Worm (Caenorhabditis elegans) whole organism, L4 larva: ENCODE data around the gene mog-5.

ENCODE experiments used
- D1046.2 ChIP-seq: fragments of 200-800 bp; sonication (Bioruptor generic); IDR thresholded peaks from 2 replicates; pipeline ENCODE4 v1.3.6; 2022; ENCODE audit warnings: missing genetic modification characterization, missing compliant biosample characterization
- F49E8.2 ChIP-seq: sonication (generic microtip); optimal IDR thresholded peaks from 2 replicates; lab custom pipeline; 2016; ENCODE audit warnings: missing compliant biosample characterization, mild to moderate bottlenecking, missing genetic modification characterization, borderline replicate concordance
- T26A8.4 ChIP-seq: fragments of 200-800 bp; sonication (Bioruptor generic); IDR thresholded peaks from 2 replicates; pipeline ENCODE4 v1.3.6; 2022; ENCODE audit warnings: missing genetic modification characterization, missing compliant biosample characterization
- ZK337.2 ChIP-seq: fragments of 200-800 bp; sonication (Bioruptor generic); IDR thresholded peaks from 2 replicates; pipeline ENCODE4 v1.3.6; 2022; ENCODE audit warnings: missing genetic modification reagents, missing genetic modification characterization, missing compliant biosample characterization
- ZK546.5 ChIP-seq, 2 experiments: sonication (generic microtip); optimal IDR thresholded peaks; 2 replicates each; lab custom pipeline; 2017; ENCODE audit warnings: missing biosample characterization in 2 of 2, missing genetic modification characterization in 2 of 2
- aha-1 ChIP-seq: fragments of 150-350 bp; peaks from one replicate; lab custom pipeline; 2014; ENCODE audit warnings: missing biosample characterization, missing genetic modification characterization
- aly-2 ChIP-seq: sonication (generic microtip); optimal IDR thresholded peaks from 2 replicates; lab custom pipeline; 2018; ENCODE audit warnings: missing biosample characterization, missing genetic modification characterization
- ceh-32 ChIP-seq: sonication (generic microtip); optimal IDR thresholded peaks from 2 replicates; lab custom pipeline; 2016; ENCODE audit warnings: mild to moderate bottlenecking, missing genetic modification characterization, missing compliant biosample characterization; ENCODE audit not compliant: poor library complexity
- cey-2 ChIP-seq: sonication (generic microtip); optimal IDR thresholded peaks from 3 replicates; lab custom pipeline; 2017; ENCODE audit warnings: missing genetic modification characterization, mild to moderate bottlenecking, missing compliant biosample characterization, antibody characterized with exemption, borderline replicate concordance; ENCODE audit not compliant: insufficient read depth
- daf-19 ChIP-seq: fragments of 200-800 bp; sonication (Bioruptor generic); conservative IDR thresholded peaks from 2 replicates; pipeline ENCODE4 v1.3.6; 2022; ENCODE audit warnings: missing genetic modification characterization, missing compliant biosample characterization
- daf-8 ChIP-seq: fragments of 200-800 bp; sonication (Bioruptor generic); IDR thresholded peaks from 2 replicates; pipeline ENCODE4 v1.3.6; 2022; ENCODE audit warnings: missing genetic modification characterization, missing compliant biosample characterization
- dpl-1 ChIP-seq: fragments of 150-350 bp; optimal IDR thresholded peaks from 2 replicates; lab custom pipeline; 2014; ENCODE audit warnings: missing biosample characterization, missing genetic modification reagents, missing genetic modification characterization
- dve-1 ChIP-seq: sonication (generic microtip); optimal IDR thresholded peaks from 2 replicates; lab custom pipeline; 2017; ENCODE audit warnings: antibody characterized with exemption, mild to moderate bottlenecking, missing genetic modification characterization, missing compliant biosample characterization; ENCODE audit not compliant: insufficient read depth
- egl-43 ChIP-seq: fragments of 200-800 bp; sonication (Bioruptor generic); IDR thresholded peaks from 2 replicates; pipeline ENCODE4 v1.3.6; 2022; ENCODE audit warnings: missing genetic modification reagents, missing genetic modification characterization, missing compliant biosample characterization
- gei-8 ChIP-seq: fragments of 200-800 bp; sonication (Bioruptor generic); optimal IDR thresholded peaks from 2 replicates; lab custom pipeline; 2018; ENCODE audit warnings: mild to moderate bottlenecking, missing genetic modification characterization, missing compliant biosample characterization
- hif-1 ChIP-seq, 2 experiments: sonication (generic microtip); optimal IDR thresholded peaks; 2 replicates each; lab custom pipeline; 2016 to 2017; ENCODE audit warnings: missing compliant biosample characterization in 2 of 2, missing genetic modification characterization in 2 of 2, missing genetic modification reagents in 2 of 2, missing genotype in 2 of 2, mild to moderate bottlenecking in 1 of 2
- hlh-30 ChIP-seq: sonication (generic microtip); optimal IDR thresholded peaks from 2 replicates; lab custom pipeline; 2017; ENCODE audit warnings: antibody characterized with exemption, mild to moderate bottlenecking, missing genetic modification characterization, missing compliant biosample characterization; ENCODE audit not compliant: insufficient read depth
- lin-15B ChIP-seq: fragments of 150-350 bp; sonication (generic microtip); optimal IDR thresholded peaks from 3 replicates; lab custom pipeline; 2014; ENCODE audit warnings: missing biosample characterization, missing genetic modification characterization
- lin-38 ChIP-seq: fragments of 200-800 bp; sonication (Bioruptor generic); IDR thresholded peaks from 2 replicates; pipeline ENCODE4 v1.3.6; 2022; ENCODE audit warnings: missing genetic modification reagents, missing genetic modification characterization, missing compliant biosample characterization
- lsy-2 ChIP-seq, 2 experiments: fragments of 150-350 bp in 1 of 2; sonication (generic microtip) in 1 of 2; optimal IDR thresholded peaks; 2 replicates each; lab custom pipeline; 2014 to 2017; ENCODE audit warnings: missing biosample characterization in 2 of 2, missing genetic modification characterization in 2 of 2
- mep-1 ChIP-seq: fragments of 150-350 bp; sonication (generic microtip); optimal IDR thresholded peaks from 3 replicates; lab custom pipeline; 2014; ENCODE audit warnings: missing biosample characterization, missing genetic modification characterization
- mes-2 ChIP-seq: sonication (generic microtip); optimal IDR thresholded peaks from 2 replicates; lab custom pipeline; 2016; ENCODE audit warnings: missing genotype, mild to moderate bottlenecking, missing genetic modification characterization, missing compliant biosample characterization; ENCODE audit not compliant: poor library complexity, severe bottlenecking
- mxl-3 ChIP-seq: fragments of 200-800 bp; sonication (Bioruptor generic); optimal IDR thresholded peaks from 2 replicates; lab custom pipeline; 2018; ENCODE audit warnings: mild to moderate bottlenecking, missing genetic modification characterization, missing compliant biosample characterization
- nhr-28 ChIP-seq: fragments of 150-350 bp; optimal IDR thresholded peaks from 2 replicates; lab custom pipeline; 2014; ENCODE audit warnings: missing biosample characterization, missing genetic modification characterization
- nhr-41 ChIP-seq: fragments of 200-800 bp; sonication (Bioruptor generic); IDR thresholded peaks from 2 replicates; pipeline ENCODE4 v1.3.6; 2022; ENCODE audit warnings: missing genetic modification reagents, missing genetic modification characterization, missing compliant biosample characterization
- nhr-6 ChIP-seq: fragments of 150-350 bp; optimal IDR thresholded peaks from 2 replicates; lab custom pipeline; 2014; ENCODE audit warnings: missing biosample characterization, missing genetic modification characterization
- pqm-1 ChIP-seq: sonication (generic microtip); optimal IDR thresholded peaks from 2 replicates; lab custom pipeline; 2017; ENCODE audit warnings: missing biosample characterization, missing genetic modification characterization
- snpc-4 ChIP-seq: fragments of 150-350 bp; optimal IDR thresholded peaks from 2 replicates; lab custom pipeline; 2014; ENCODE audit warnings: missing biosample characterization, missing genetic modification characterization
- unc-39 ChIP-seq: sonication (generic microtip); optimal IDR thresholded peaks from 2 replicates; lab custom pipeline; 2017; ENCODE audit warnings: missing biosample characterization, missing genetic modification characterization
- unc-62 ChIP-seq, 3 experiments: fragments of 150-350 bp in 1 of 3; sonication (generic microtip); optimal IDR thresholded peaks in 2 of 3; peaks in 1 of 3; 1 replicate in 1 of 3; 2 replicates in 2 of 3; lab custom pipeline; 2014 to 2017; ENCODE audit warnings: missing biosample characterization in 3 of 3, missing genetic modification characterization in 3 of 3, missing genetic modification reagents in 3 of 3, missing genotype in 1 of 3
- zag-1 ChIP-seq: fragments of 150-350 bp; optimal IDR thresholded peaks from 2 replicates; lab custom pipeline; 2014; ENCODE audit warnings: missing biosample characterization, missing genetic modification characterization
- zip-2 ChIP-seq: fragments of 150-350 bp; optimal IDR thresholded peaks from 2 replicates; lab custom pipeline; 2014; ENCODE audit warnings: missing biosample characterization, missing genetic modification characterization

The mog-5 gene

ce11 chrII:5426470-5426869 is 27.1 kb downstream of the mog-5 start:
- TF ChIP-seq nhr-28 (tag; lab: Kevin White, UChicago) (peak; percentile 19), D1046.2 (GFP tag; lab: Robert Waterston, UW) (no peak)
- TF ChIP-seq, all 104 proteins: peak for 1

ce11 chrII:5429522-5430257 is 30.4 kb downstream of the mog-5 start, which contains the start of the genes F07F6.4 and F07F6.2:
F07F6.4 (minus strand) TSS chrII:5429572.
F07F6.2 (plus strand) TSS chrII:5430207.
- TF ChIP-seq nhr-6 (tag; lab: Kevin White, UChicago), result peak; percentile 15
- peak; percentile 59 for TF ChIP-seq dpl-1 (GFP tag; lab: Kevin White, UChicago)
- peak; percentile 7 for TF ChIP-seq mxl-3
- peak; percentile 27 for TF ChIP-seq mep-1
- TF ChIP-seq nhr-28 (tag; lab: Kevin White, UChicago), result no peak
- peak; percentile 90 for TF ChIP-seq aha-1 (tag; lab: Kevin White, UChicago)
- peak in 1 of 2 experiments; percentile 64 for TF ChIP-seq lsy-2 (tag; optimal IDR thresholded peaks at IDR 0.05; lab: Kevin White, UChicago)
- peak; percentile 39 for TF ChIP-seq dve-1 (tag; lab: Kevin White, UChicago)
- TF ChIP-seq pqm-1 (tag; lab: Kevin White, UChicago), result peak; percentile 27
- no peak for TF ChIP-seq nhr-41
- TF ChIP-seq unc-62 (GFP tag; optimal IDR thresholded peaks at IDR 0.05 in 1 of 2; lab: Kevin White, UChicago), result no peak
- TF ChIP-seq unc-62 (tag; optimal IDR thresholded peaks at IDR 0.05; lab: Kevin White, UChicago), result no peak
- TF ChIP-seq mes-2, result peak; percentile 68
- peak; percentile 46; the same call in 1 of the 2 replicates for TF ChIP-seq lin-38
- TF ChIP-seq, all 104 proteins: peak for 10

ce11 chrII:5433069-5433468 is 33.7 kb downstream of the mog-5 start, which contains the start of gene srx-114:
srx-114 (minus strand) TSS chrII:5433169.
- no peak for TF ChIP-seq cey-2
- no peak for TF ChIP-seq ZK337.2 (GFP tag; lab: Robert Waterston, UW)

ce11 chrII:5436833-5437232 is 37.5 kb downstream of the mog-5 start, which contains the start of gene dct-5:
dct-5 (minus strand) TSS chrII:5436933.
- no peak for TF ChIP-seq hif-1 (tag; optimal IDR thresholded peaks at IDR 0.05; lab: Kevin White, UChicago)
- no peak for TF ChIP-seq aly-2 (tag; lab: Kevin White, UChicago)
- no peak for TF ChIP-seq T26A8.4
- TF ChIP-seq ceh-32 (tag; lab: Kevin White, UChicago), result no peak
- no peak for TF ChIP-seq D1046.2 (GFP tag; lab: Robert Waterston, UW)
- no peak for TF ChIP-seq F49E8.2 (tag; lab: Kevin White, UChicago)
- TF ChIP-seq egl-43 (GFP tag; lab: Robert Waterston, UW), result no peak
- no peak for TF ChIP-seq gei-8
- no peak for TF ChIP-seq zip-2 (tag; lab: Kevin White, UChicago)
- no peak for TF ChIP-seq pqm-1 (tag; lab: Kevin White, UChicago)
- TF ChIP-seq daf-8 (GFP tag; lab: Robert Waterston, UW), result no peak
- TF ChIP-seq lin-15B (tag; lab: Kevin White, UChicago), result no peak
- TF ChIP-seq snpc-4 (tag; lab: Kevin White, UChicago), result no peak
- TF ChIP-seq ZK546.5 (tag; optimal IDR thresholded peaks at IDR 0.05; lab: Kevin White, UChicago), result no peak
- no peak for TF ChIP-seq hlh-30 (tag; lab: Kevin White, UChicago)
- TF ChIP-seq unc-39 (tag; lab: Kevin White, UChicago), result no peak
- TF ChIP-seq daf-19, result no peak
- no peak for TF ChIP-seq zag-1 (tag; lab: Kevin White, UChicago)
